Fruit fly (Drosophila melanogaster) Kc167 (cell line): Measurements from ENCODE around the gene CG18557.

ENCODE experiments used
- Sin3A ChIP-seq: fragments of >200 bp; optimal IDR thresholded peaks from 2 replicates; lab custom pipeline; 2018; ENCODE audit warnings: missing external identifiers
- psq ChIP-seq: fragments of >200 bp; optimal IDR thresholded peaks from 2 replicates; lab custom pipeline; 2017; ENCODE audit warnings: missing external identifiers

DNA sequence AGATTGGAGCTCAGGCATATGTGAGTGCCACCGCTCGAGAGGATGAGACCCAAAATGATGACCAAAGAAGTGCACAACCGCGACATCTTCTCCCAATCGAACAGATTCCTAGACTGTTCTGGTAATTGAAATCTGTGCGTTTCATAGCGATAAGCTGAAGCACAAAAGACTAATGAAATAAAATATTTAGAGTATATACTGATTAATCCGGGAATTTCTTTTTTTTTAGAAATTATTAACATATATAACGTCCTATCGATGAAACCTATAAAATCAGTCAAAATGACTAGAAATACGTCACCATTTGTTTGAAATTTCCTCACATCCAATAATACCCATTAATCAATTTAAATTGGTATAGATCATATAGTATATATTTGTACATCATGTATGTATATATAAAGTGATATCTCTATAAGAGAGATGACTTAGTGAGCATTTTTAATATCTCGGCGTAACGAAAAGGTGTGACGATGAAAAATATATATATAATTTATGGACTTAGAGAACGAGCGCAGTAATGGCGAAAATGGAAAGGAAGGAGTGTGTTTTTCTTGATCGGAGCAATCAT lies 1.7 kb upstream of the CG18557 start, which contains the start of the genes CG3117 and CG2983:
- TF ChIP-seq psq (lab: Kevin White, UChicago) (no peak), Sin3A (lab: Kevin White, UChicago) (no peak)
